Worm (Caenorhabditis elegans) whole organism, L1 larva: ENCODE measurements around the gene EGAP1.5.

Experiments
- C16A3.4 ChIP-seq: fragments of 150-350 bp; optimal IDR thresholded peaks from 2 replicates; lab custom pipeline; 2014; ENCODE audit warnings: missing biosample characterization, missing genetic modification characterization
- F16B12.6 ChIP-seq: fragments of 150-350 bp; optimal IDR thresholded peaks from 2 replicates; lab custom pipeline; 2014; ENCODE audit warnings: missing biosample characterization, missing genetic modification characterization
- ama-1 ChIP-seq: fragments of 150-350 bp; optimal IDR thresholded peaks from 2 replicates; lab custom pipeline; 2014
- blmp-1 ChIP-seq: fragments of 150-350 bp; optimal IDR thresholded peaks from 2 replicates; lab custom pipeline; 2014; ENCODE audit warnings: missing biosample characterization, missing genetic modification characterization
- ceh-63 ChIP-seq: fragments of 200-800 bp; sonication (Bioruptor generic); optimal IDR thresholded peaks from 2 replicates; lab custom pipeline; 2018; ENCODE audit warnings: mild to moderate bottlenecking, missing genetic modification characterization, missing compliant biosample characterization
- ceh-8 ChIP-seq: fragments of 200-800 bp; sonication (Bioruptor generic); optimal IDR thresholded peaks from 2 replicates; lab custom pipeline; 2018; ENCODE audit warnings: mild to moderate bottlenecking, missing genetic modification characterization, moderate library complexity, missing compliant biosample characterization
- ceh-90 ChIP-seq: sonication (generic microtip); optimal IDR thresholded peaks from 2 replicates; lab custom pipeline; 2016; ENCODE audit warnings: missing genetic modification characterization, missing compliant biosample characterization
- dsc-1 ChIP-seq: sonication (generic microtip); optimal IDR thresholded peaks from 2 replicates; lab custom pipeline; 2016; ENCODE audit warnings: mild to moderate bottlenecking, missing genetic modification characterization, missing compliant biosample characterization
- efl-1 ChIP-seq, 4 experiments: fragments of 150-350 bp; optimal IDR thresholded peaks in 3 of 4; peaks in 1 of 4; 1 replicate in 1 of 4; 2 replicates in 3 of 4; lab custom pipeline; 2014; ENCODE audit warnings: missing biosample characterization in 2 of 4, missing genetic modification characterization in 2 of 4, missing genetic modification reagents in 2 of 4
- egl-27 ChIP-seq, 2 experiments: fragments of 150-350 bp in 1 of 2; sonication (generic microtip); optimal IDR thresholded peaks; 3 replicates each; lab custom pipeline; 2017 to 2018; ENCODE audit warnings: missing biosample characterization in 2 of 2, missing genetic modification characterization in 2 of 2, missing genetic modification reagents in 2 of 2
- fkh-10 ChIP-seq: sonication (generic microtip); optimal IDR thresholded peaks from 2 replicates; lab custom pipeline; 2017; ENCODE audit warnings: missing biosample characterization, missing genetic modification reagents, missing genetic modification characterization
- fkh-4 ChIP-seq: sonication (generic microtip); optimal IDR thresholded peaks from 2 replicates; lab custom pipeline; 2016; ENCODE audit warnings: missing compliant biosample characterization, missing genetic modification characterization, borderline replicate concordance
- fkh-8 ChIP-seq: sonication (generic microtip); optimal IDR thresholded peaks from 2 replicates; lab custom pipeline; 2016; ENCODE audit warnings: mild to moderate bottlenecking, missing genetic modification characterization, missing compliant biosample characterization
- fos-1 ChIP-seq: fragments of 150-350 bp; optimal IDR thresholded peaks from 2 replicates; lab custom pipeline; 2014; ENCODE audit warnings: missing biosample characterization, missing genetic modification characterization
- grh-1 ChIP-seq: fragments of 200-800 bp; sonication (Bioruptor generic); IDR thresholded peaks from 2 replicates; pipeline ENCODE4 v1.3.6; 2022; ENCODE audit warnings: missing genetic modification reagents, missing genetic modification characterization, missing compliant biosample characterization
- hpl-2 ChIP-seq: fragments of 150-350 bp; optimal IDR thresholded peaks from 2 replicates; lab custom pipeline; 2014; ENCODE audit warnings: missing biosample characterization, missing genetic modification reagents, missing genetic modification characterization
- jun-1 ChIP-seq: fragments of 150-350 bp; optimal IDR thresholded peaks from 2 replicates; lab custom pipeline; 2014; ENCODE audit warnings: missing biosample characterization, missing genetic modification reagents, missing genetic modification characterization
- lin-14 ChIP-seq: fragments of 200-800 bp; sonication (Bioruptor generic); optimal IDR thresholded peaks from 2 replicates; lab custom pipeline; 2018; ENCODE audit warnings: mild to moderate bottlenecking, missing genetic modification characterization, moderate library complexity, missing compliant biosample characterization
- lin-15B ChIP-seq: fragments of 150-350 bp; sonication (generic microtip); optimal IDR thresholded peaks from 3 replicates; lab custom pipeline; 2014; ENCODE audit warnings: missing biosample characterization, missing genetic modification characterization
- mab-9 ChIP-seq: fragments of 200-800 bp; sonication (Bioruptor generic); IDR thresholded peaks from 2 replicates; pipeline ENCODE4 v1.3.6; 2022; ENCODE audit warnings: missing genetic modification reagents, missing genetic modification characterization, missing compliant biosample characterization
- mep-1 ChIP-seq: fragments of 150-350 bp; optimal IDR thresholded peaks from 2 replicates; lab custom pipeline; 2014; ENCODE audit warnings: missing biosample characterization, missing genetic modification characterization
- nhr-28 ChIP-seq: fragments of 150-350 bp; optimal IDR thresholded peaks from 2 replicates; lab custom pipeline; 2014; ENCODE audit warnings: missing biosample characterization, missing genetic modification characterization
- nhr-71 ChIP-seq: sonication (generic microtip); optimal IDR thresholded peaks from 2 replicates; lab custom pipeline; 2016; ENCODE audit warnings: mild to moderate bottlenecking, missing genetic modification characterization, moderate library complexity, missing compliant biosample characterization
- nhr-76 ChIP-seq: sonication (generic microtip); optimal IDR thresholded peaks from 2 replicates; lab custom pipeline; 2017; ENCODE audit warnings: missing biosample characterization, missing genetic modification characterization
- nhr-84 ChIP-seq: sonication (generic microtip); optimal IDR thresholded peaks from 2 replicates; lab custom pipeline; 2017; ENCODE audit warnings: missing biosample characterization, missing genetic modification characterization
- nhr-85 ChIP-seq: sonication (generic microtip); peaks from one replicate; lab custom pipeline; 2016; ENCODE audit warnings: missing genetic modification characterization, inconsistent platforms, missing compliant biosample characterization
- pag-3 ChIP-seq: sonication (generic microtip); optimal IDR thresholded peaks from 2 replicates; lab custom pipeline; 2017; ENCODE audit warnings: missing genetic modification characterization, mild to moderate bottlenecking, missing compliant biosample characterization, antibody characterized with exemption, borderline replicate concordance; ENCODE audit not compliant: insufficient read depth
- pqm-1 ChIP-seq: sonication (generic microtip); optimal IDR thresholded peaks from 3 replicates; lab custom pipeline; 2017; ENCODE audit warnings: missing biosample characterization, missing genetic modification characterization
- rnt-1 ChIP-seq: sonication (generic microtip); optimal IDR thresholded peaks from 2 replicates; lab custom pipeline; 2016; ENCODE audit warnings: mild to moderate bottlenecking, missing genetic modification characterization, moderate library complexity, missing compliant biosample characterization
- snpc-4 ChIP-seq: fragments of 150-350 bp; optimal IDR thresholded peaks from 2 replicates; lab custom pipeline; 2014; ENCODE audit warnings: missing biosample characterization, missing genetic modification characterization
- sptf-1 ChIP-seq: fragments of 150-350 bp; optimal IDR thresholded peaks from 2 replicates; lab custom pipeline; 2014; ENCODE audit warnings: missing biosample characterization, missing genetic modification characterization
- sup-37 ChIP-seq: fragments of 200-800 bp; sonication (Bioruptor generic); optimal IDR thresholded peaks from 2 replicates; lab custom pipeline; 2018; ENCODE audit warnings: mild to moderate bottlenecking, missing genetic modification characterization, missing compliant biosample characterization
- unc-30 ChIP-seq: sonication (generic microtip); optimal IDR thresholded peaks from 2 replicates; lab custom pipeline; 2017; ENCODE audit warnings: missing biosample characterization, missing genetic modification characterization
- unc-86 ChIP-seq: sonication (generic microtip); optimal IDR thresholded peaks from 2 replicates; lab custom pipeline; 2016; ENCODE audit warnings: missing genetic modification characterization, missing compliant biosample characterization
- zag-1 ChIP-seq: fragments of 150-350 bp; optimal IDR thresholded peaks from 2 replicates; lab custom pipeline; 2014; ENCODE audit warnings: missing biosample characterization, missing genetic modification characterization
- ztf-11 ChIP-seq, 2 experiments: sonication (generic microtip); optimal IDR thresholded peaks; 2 replicates each; lab custom pipeline; 2016 to 2017; ENCODE audit warnings: missing genetic modification characterization in 2 of 2, missing biosample characterization in 1 of 2, missing compliant biosample characterization in 1 of 2

EGAP1.5 gene

DNA sequence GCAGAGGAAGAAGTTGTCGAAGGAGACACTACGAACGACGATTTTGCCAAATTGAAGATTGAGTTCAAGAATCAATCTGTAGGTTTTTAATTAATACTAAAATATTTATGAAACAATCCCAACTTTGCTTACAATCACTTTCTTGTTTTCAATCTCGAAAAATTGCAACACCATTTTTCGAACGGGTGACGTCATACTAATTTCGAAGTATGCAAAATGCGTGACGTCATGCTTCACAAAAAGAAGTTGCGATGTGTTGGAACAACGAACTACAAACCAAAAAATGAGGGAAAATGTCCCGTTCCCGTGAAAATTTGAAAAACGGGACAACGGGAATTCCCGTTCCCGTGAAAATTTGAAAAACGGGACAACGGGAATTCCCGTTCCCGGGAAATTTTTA is 36.1 kb downstream of the EGAP1.5 start:
- TF ChIP-seq rnt-1 (tag; lab: Kevin White, UChicago) (no peak), nhr-84 (tag; lab: Kevin White, UChicago) (no peak)

DNA sequence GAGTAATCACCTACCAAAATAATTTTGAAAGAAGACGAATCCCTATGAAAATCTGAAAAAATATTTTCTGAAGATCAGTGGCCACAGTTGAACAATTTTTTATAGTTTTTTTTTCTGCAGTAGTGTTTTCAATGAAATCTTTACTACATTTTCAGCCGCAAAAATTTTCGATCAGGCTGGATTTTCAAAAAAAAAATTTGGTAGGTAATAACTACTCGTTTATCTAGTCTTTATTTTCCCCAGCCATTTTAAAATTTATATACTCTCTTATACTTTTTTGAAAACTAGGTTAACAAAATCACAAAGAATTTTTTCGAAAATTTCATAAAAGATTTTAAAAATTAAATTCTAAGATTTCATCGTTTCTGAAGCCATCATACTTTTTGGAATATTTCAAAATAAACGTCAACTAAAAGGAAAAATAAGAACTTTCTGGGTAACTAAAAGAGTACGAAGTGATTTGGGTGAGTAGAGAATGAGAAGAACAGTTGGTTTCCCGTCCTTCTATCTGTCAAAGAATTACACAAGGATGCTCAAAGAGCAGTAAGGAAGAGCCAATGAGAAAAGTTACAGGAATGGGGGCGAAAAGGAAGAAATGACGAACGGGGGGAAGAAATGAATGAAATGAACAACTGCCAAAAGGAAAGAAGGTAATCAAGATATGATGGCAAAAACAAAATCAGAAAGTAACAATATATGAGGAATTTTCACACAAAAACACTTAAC is 43.6 kb downstream of the EGAP1.5 start, which contains the start of gene mlp-1:
mlp-1 (minus strand) TSS at position 51 of the 726 bp plus-strand sequence.
- TF ChIP-seq pqm-1 (tag; lab: Kevin White, UChicago) (no peak), fkh-10 (GFP tag; lab: Kevin White, UChicago) (no peak), jun-1 (no peak), ama-1 (no peak), hpl-2 (no peak), zag-1 (no peak), nhr-76 (tag; lab: Kevin White, UChicago) (no peak), snpc-4 (tag; lab: Kevin White, UChicago) (no peak), sup-37 (GFP tag; lab: Kevin White, UChicago) (no peak), ceh-63 (GFP tag; lab: Kevin White, UChicago) (no peak), ceh-8 (no peak), grh-1 (no peak), unc-86 (no peak), nhr-28 (no peak), mep-1 (tag; lab: Kevin White, UChicago) (no peak), fos-1 (tag; lab: Kevin White, UChicago) (no peak), nhr-84 (tag; lab: Kevin White, UChicago) (no peak), egl-27 (tag; optimal IDR thresholded peaks at IDR 0.05; lab: Kevin White, UChicago) (no peak), fkh-8 (no peak), rnt-1 (tag; lab: Kevin White, UChicago) (no peak)

ce11 chrIII:5976021-5976420 is 44.5 kb downstream of the EGAP1.5 start:
- peak; percentile 87 for TF ChIP-seq dsc-1
- TF ChIP-seq fkh-8: no peak
- peak; percentile 84 for TF ChIP-seq fkh-4 (tag; lab: Kevin White, UChicago)
- peak; percentile 12 for TF ChIP-seq lin-14 (GFP tag; lab: Kevin White, UChicago)
- no peak for TF ChIP-seq mep-1 (tag; lab: Kevin White, UChicago)
- no peak for TF ChIP-seq sup-37 (GFP tag; lab: Kevin White, UChicago)
- no peak for TF ChIP-seq ceh-8
- no peak for TF ChIP-seq ztf-11 (tag; optimal IDR thresholded peaks at IDR 0.05; lab: Kevin White, UChicago)
- TF ChIP-seq pag-3: no peak
- no peak for TF ChIP-seq blmp-1 (tag; lab: Kevin White, UChicago)
- no peak for TF ChIP-seq C16A3.4 (tag; lab: Kevin White, UChicago)
- no peak for TF ChIP-seq nhr-76 (tag; lab: Kevin White, UChicago)
- TF ChIP-seq F16B12.6 (tag; lab: Kevin White, UChicago): no peak
- no peak for TF ChIP-seq unc-86
- no peak for TF ChIP-seq nhr-85 (tag; lab: Kevin White, UChicago)
- no peak for TF ChIP-seq jun-1
- TF ChIP-seq sptf-1 (tag; lab: Kevin White, UChicago): no peak
- TF ChIP-seq efl-1 (optimal IDR thresholded peaks at IDR 0.05; lab: Kevin White, UChicago): no peak
- TF ChIP-seq efl-1 (GFP tag; optimal IDR thresholded peaks at IDR 0.05 in 1 of 2; lab: Kevin White, UChicago): no peak
- no peak for TF ChIP-seq unc-30
- TF ChIP-seq pqm-1 (tag; lab: Kevin White, UChicago): no peak
- TF ChIP-seq ceh-90 (tag; lab: Kevin White, UChicago): no peak
- TF ChIP-seq mab-9 (GFP tag; lab: Robert Waterston, UW): no peak
- no peak for TF ChIP-seq snpc-4 (tag; lab: Kevin White, UChicago)
- TF ChIP-seq, all 84 proteins: peak for 3

DNA sequence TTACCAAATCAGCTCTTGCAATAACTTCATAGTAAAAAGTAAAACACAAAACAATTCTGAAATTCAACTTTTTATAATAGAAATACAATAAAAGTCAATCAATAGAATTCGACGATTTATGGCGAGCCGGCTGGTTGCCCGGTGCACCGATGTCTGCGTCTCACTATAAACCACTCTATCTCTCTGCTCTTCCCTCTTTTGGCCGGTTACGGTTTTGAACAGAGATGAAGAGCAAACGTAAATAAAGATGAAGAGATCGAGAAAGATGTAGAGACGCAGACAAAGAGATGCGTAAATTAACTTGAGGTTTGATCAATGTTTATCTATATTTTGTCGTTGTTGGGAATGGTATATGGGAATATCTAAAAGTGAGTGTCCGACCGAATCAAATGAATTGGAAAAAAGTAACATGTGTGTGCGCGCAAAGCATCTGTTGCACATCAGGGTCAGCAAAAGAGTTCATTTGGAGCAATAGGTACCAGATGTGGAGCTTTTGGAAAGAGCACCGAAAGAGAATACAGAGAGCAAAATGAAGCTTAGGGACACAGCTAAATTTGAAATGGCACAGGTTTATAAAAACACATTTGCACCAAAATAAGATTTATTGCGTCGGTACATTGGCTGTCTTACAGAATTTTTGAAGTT is 48.9 kb downstream of the EGAP1.5 start:
- TF ChIP-seq dsc-1: peak; percentile 99
- peak; percentile 11 for TF ChIP-seq nhr-71 (tag; lab: Kevin White, UChicago)
- peak; percentile 12 for TF ChIP-seq lin-14 (GFP tag; lab: Kevin White, UChicago)
- peak; percentile 92 for TF ChIP-seq fkh-4 (tag; lab: Kevin White, UChicago)
- no peak for TF ChIP-seq fkh-8
- no peak for TF ChIP-seq efl-1 (optimal IDR thresholded peaks at IDR 0.05; lab: Kevin White, UChicago)
- peak in 1 of 2 experiments; percentile 41 for TF ChIP-seq efl-1 (GFP tag; optimal IDR thresholded peaks at IDR 0.05 in 1 of 2; lab: Kevin White, UChicago)
- no peak for TF ChIP-seq lin-15B (tag; lab: Kevin White, UChicago)
